Worm (Caenorhabditis elegans) whole organism, L3 larva: ENCODE results near the gene C16C10.4.

ENCODE experiments used
- R02D3.7 ChIP-seq: fragments of 150-350 bp; optimal IDR thresholded peaks from 2 replicates; lab custom pipeline; 2014; ENCODE audit warnings: missing biosample characterization, missing genetic modification characterization
- ZK546.5 ChIP-seq: sonication (generic microtip); optimal IDR thresholded peaks from 2 replicates; lab custom pipeline; 2017; ENCODE audit warnings: missing biosample characterization, missing genetic modification characterization
- aly-2 ChIP-seq: fragments of 150-350 bp; optimal IDR thresholded peaks from 2 replicates; lab custom pipeline; 2014; ENCODE audit warnings: missing biosample characterization, missing genetic modification characterization
- ama-1 ChIP-seq: fragments of 150-350 bp; optimal IDR thresholded peaks from 2 replicates; lab custom pipeline; 2018
- ceh-16 ChIP-seq: sonication (generic microtip); optimal IDR thresholded peaks from 2 replicates; lab custom pipeline; 2017; ENCODE audit warnings: missing biosample characterization, missing genetic modification characterization
- ceh-28 ChIP-seq: fragments of 150-350 bp; optimal IDR thresholded peaks from 2 replicates; lab custom pipeline; 2014; ENCODE audit warnings: missing biosample characterization, missing genetic modification reagents, missing genetic modification characterization
- ceh-82 ChIP-seq: fragments of 150-350 bp; optimal IDR thresholded peaks from 2 replicates; lab custom pipeline; 2014; ENCODE audit warnings: missing biosample characterization, missing genetic modification characterization
- ceh-9 ChIP-seq: sonication (generic microtip); optimal IDR thresholded peaks from 2 replicates; lab custom pipeline; 2018; ENCODE audit warnings: missing biosample characterization, missing genetic modification characterization
- daf-12 ChIP-seq: fragments of 150-350 bp; optimal IDR thresholded peaks from 2 replicates; lab custom pipeline; 2014; ENCODE audit warnings: missing biosample characterization, missing genetic modification reagents, missing genetic modification characterization
- egl-27 ChIP-seq: sonication (generic microtip); optimal IDR thresholded peaks from 4 replicates; lab custom pipeline; 2017; ENCODE audit warnings: missing biosample characterization, missing genetic modification reagents, missing genetic modification characterization
- egl-5 ChIP-seq: fragments of 150-350 bp; optimal IDR thresholded peaks from 2 replicates; lab custom pipeline; 2017; ENCODE audit warnings: missing biosample characterization, missing genetic modification reagents, missing genetic modification characterization, inconsistent platforms
- elt-1 ChIP-seq: fragments of 150-350 bp; optimal IDR thresholded peaks from 2 replicates; lab custom pipeline; 2014; ENCODE audit warnings: missing biosample characterization, missing genetic modification characterization
- elt-2 ChIP-seq: sonication (generic microtip); optimal IDR thresholded peaks from 2 replicates; lab custom pipeline; 2016; ENCODE audit warnings: missing genetic modification reagents, mild to moderate bottlenecking, missing genetic modification characterization, missing compliant biosample characterization
- elt-3 ChIP-seq, 3 experiments: fragments of 150-350 bp in 1 of 3; sonication (generic microtip) in 2 of 3; optimal IDR thresholded peaks; 2 replicates in 2 of 3; 4 replicates in 1 of 3; lab custom pipeline; 2014 to 2017; ENCODE audit warnings: missing biosample characterization in 3 of 3, missing genetic modification characterization in 3 of 3
- eor-1 ChIP-seq, 2 experiments: fragments of 150-350 bp; optimal IDR thresholded peaks; 2 replicates each; lab custom pipeline; 2014 to 2018; ENCODE audit warnings: missing biosample characterization in 2 of 2, missing genetic modification characterization in 2 of 2
- fkh-10 ChIP-seq: sonication (generic microtip); optimal IDR thresholded peaks from 2 replicates; lab custom pipeline; 2017; ENCODE audit warnings: missing biosample characterization, missing genetic modification reagents, missing genetic modification characterization
- fkh-2 ChIP-seq: fragments of 150-350 bp; optimal IDR thresholded peaks from 2 replicates; lab custom pipeline; 2014; ENCODE audit warnings: missing biosample characterization, missing genetic modification reagents, missing genetic modification characterization
- fos-1 ChIP-seq: fragments of 150-350 bp; optimal IDR thresholded peaks from 2 replicates; lab custom pipeline; 2014; ENCODE audit warnings: missing biosample characterization, missing genetic modification characterization
- jun-1 ChIP-seq: fragments of 150-350 bp; optimal IDR thresholded peaks from 2 replicates; lab custom pipeline; 2014; ENCODE audit warnings: missing biosample characterization, missing genetic modification reagents, missing genetic modification characterization
- lin-15B ChIP-seq: fragments of 150-350 bp; optimal IDR thresholded peaks from 2 replicates; lab custom pipeline; 2014; ENCODE audit warnings: missing biosample characterization, missing genetic modification characterization
- lin-39 ChIP-seq: fragments of 150-350 bp; optimal IDR thresholded peaks from 2 replicates; lab custom pipeline; 2018; ENCODE audit warnings: missing biosample characterization, missing genetic modification reagents, missing genetic modification characterization
- lsy-12 ChIP-seq: sonication (generic microtip); optimal IDR thresholded peaks from 2 replicates; lab custom pipeline; 2016; ENCODE audit warnings: mild to moderate bottlenecking, missing genetic modification characterization, missing compliant biosample characterization
- mdl-1 ChIP-seq: fragments of 150-350 bp; optimal IDR thresholded peaks from 2 replicates; lab custom pipeline; 2014; ENCODE audit warnings: missing biosample characterization, missing genetic modification characterization
- mml-1 ChIP-seq: fragments of 150-350 bp; sonication (generic microtip); optimal IDR thresholded peaks from 3 replicates; lab custom pipeline; 2014; ENCODE audit warnings: missing biosample characterization, missing genetic modification characterization
- nfya-1 ChIP-seq: sonication (generic microtip); optimal IDR thresholded peaks from 2 replicates; lab custom pipeline; 2017; ENCODE audit warnings: missing genetic modification characterization, mild to moderate bottlenecking, missing compliant biosample characterization, antibody characterized with exemption, moderate library complexity; ENCODE audit not compliant: insufficient read depth
- nhr-11 ChIP-seq: fragments of 150-350 bp; optimal IDR thresholded peaks from 2 replicates; lab custom pipeline; 2014; ENCODE audit warnings: missing biosample characterization, missing genetic modification characterization
- nhr-12 ChIP-seq: fragments of 150-350 bp; optimal IDR thresholded peaks from 2 replicates; lab custom pipeline; 2014; ENCODE audit warnings: missing biosample characterization, missing genetic modification characterization
- nhr-23 ChIP-seq: fragments of 150-350 bp; optimal IDR thresholded peaks from 2 replicates; lab custom pipeline; 2014; ENCODE audit warnings: missing biosample characterization, missing genetic modification reagents, missing genetic modification characterization
- nhr-237 ChIP-seq: fragments of 150-350 bp; optimal IDR thresholded peaks from 2 replicates; lab custom pipeline; 2014; ENCODE audit warnings: missing biosample characterization, missing genetic modification characterization
- nhr-25 ChIP-seq: sonication (generic microtip); optimal IDR thresholded peaks from 2 replicates; lab custom pipeline; 2017; ENCODE audit warnings: missing biosample characterization, missing genetic modification characterization
- nhr-43 ChIP-seq: sonication (generic microtip); optimal IDR thresholded peaks from 2 replicates; lab custom pipeline; 2016; ENCODE audit warnings: mild to moderate bottlenecking, missing genetic modification characterization, missing compliant biosample characterization; ENCODE audit not compliant: poor library complexity, severe bottlenecking
- nhr-67 ChIP-seq: fragments of 150-350 bp; optimal IDR thresholded peaks from 2 replicates; lab custom pipeline; 2014; ENCODE audit warnings: missing biosample characterization, missing genetic modification characterization
- nhr-76 ChIP-seq: fragments of 150-350 bp; sonication (generic microtip); optimal IDR thresholded peaks from 5 replicates; lab custom pipeline; 2014; ENCODE audit warnings: missing biosample characterization, missing genetic modification characterization
- nhr-77 ChIP-seq: fragments of 150-350 bp; optimal IDR thresholded peaks from 2 replicates; lab custom pipeline; 2014; ENCODE audit warnings: missing biosample characterization, missing genetic modification characterization
- pha-4 ChIP-seq: fragments of 150-350 bp; optimal IDR thresholded peaks from 2 replicates; lab custom pipeline; 2014; ENCODE audit warnings: missing biosample characterization, missing genetic modification reagents, missing genetic modification characterization
- pqm-1 ChIP-seq: fragments of 150-350 bp; optimal IDR thresholded peaks from 2 replicates; lab custom pipeline; 2017; ENCODE audit warnings: missing biosample characterization, missing genetic modification characterization, inconsistent platforms
- sea-2 ChIP-seq: fragments of 150-350 bp; sonication (generic microtip); optimal IDR thresholded peaks from 4 replicates; lab custom pipeline; 2014; ENCODE audit warnings: missing biosample characterization, missing genetic modification reagents, missing genetic modification characterization
- skn-1 ChIP-seq: fragments of 150-350 bp; optimal IDR thresholded peaks from 2 replicates; lab custom pipeline; 2014; ENCODE audit warnings: missing biosample characterization, missing genetic modification characterization
- snpc-4 ChIP-seq: fragments of 150-350 bp; optimal IDR thresholded peaks from 2 replicates; lab custom pipeline; 2014; ENCODE audit warnings: missing biosample characterization, missing genetic modification characterization
- tbx-2 ChIP-seq: sonication (generic microtip); optimal IDR thresholded peaks from 2 replicates; lab custom pipeline; 2016; ENCODE audit warnings: mild to moderate bottlenecking, missing genetic modification characterization, missing compliant biosample characterization
- unc-39 ChIP-seq: sonication (generic microtip); optimal IDR thresholded peaks from 4 replicates; lab custom pipeline; 2017; ENCODE audit warnings: missing biosample characterization, missing genetic modification characterization
- unc-62 ChIP-seq: fragments of 150-350 bp; sonication (generic microtip); optimal IDR thresholded peaks from 4 replicates; lab custom pipeline; 2014; ENCODE audit warnings: missing biosample characterization, missing genetic modification reagents, missing genetic modification characterization
- ztf-11 ChIP-seq: fragments of 150-350 bp; optimal IDR thresholded peaks from 2 replicates; lab custom pipeline; 2014; ENCODE audit warnings: missing biosample characterization, missing genetic modification characterization

C16C10.4 gene

ce11 chrIII:4193659-4194103 is 22.5 kb downstream of the C16C10.4 start, which contains the start of gene xbp-1 (continued):
- TF ChIP-seq nhr-12 (no peak), pqm-1 (tag; lab: Kevin White, UChicago) (peak; percentile 97), nhr-67 (tag; lab: Kevin White, UChicago) (no peak), nhr-25 (tag; lab: Kevin White, UChicago) (peak; percentile 94), ceh-28 (peak; percentile 75), fos-1 (tag; lab: Kevin White, UChicago) (peak; percentile 85), egl-5 (tag; lab: Kevin White, UChicago) (peak; percentile 90), elt-2 (tag; lab: Kevin White, UChicago) (peak; percentile 98), lin-39 (tag; lab: Kevin White, UChicago) (peak; percentile 94), jun-1 (tag; lab: Kevin White, UChicago) (peak; percentile 96), nhr-11 (tag; lab: Kevin White, UChicago) (peak; percentile 73), lin-15B (tag; lab: Kevin White, UChicago) (peak; percentile 84), tbx-2 (tag; lab: Kevin White, UChicago) (peak; percentile 16), ZK546.5 (tag; lab: Kevin White, UChicago) (no peak), mml-1 (no peak), skn-1 (tag; lab: Kevin White, UChicago) (peak; percentile 88), nhr-43 (peak; percentile 39), sea-2 (GFP tag; lab: Kevin White, UChicago) (peak; percentile 75), snpc-4 (tag; lab: Kevin White, UChicago) (peak; percentile 76), ztf-11 (no peak), unc-62 (GFP tag; lab: Kevin White, UChicago) (peak; percentile 30), R02D3.7 (tag; lab: Kevin White, UChicago) (peak; percentile 64)

ce11 chrIII:4194349-4195110 is 23.4 kb downstream of the C16C10.4 start:
- TF ChIP-seq jun-1 (tag; lab: Kevin White, UChicago): no peak
- TF ChIP-seq ceh-16 (tag; lab: Kevin White, UChicago): no peak
- TF ChIP-seq pqm-1 (tag; lab: Kevin White, UChicago): no peak
- no peak for TF ChIP-seq ceh-28
- TF ChIP-seq egl-5 (tag; lab: Kevin White, UChicago): no peak
- no peak for TF ChIP-seq fos-1 (tag; lab: Kevin White, UChicago)
- peak; percentile 1 for TF ChIP-seq nhr-23 (tag; lab: Kevin White, UChicago)
- no peak for TF ChIP-seq eor-1 (tag; optimal IDR thresholded peaks at IDR 0.05; lab: Kevin White, UChicago)
- TF ChIP-seq elt-1: no peak
- TF ChIP-seq ZK546.5 (tag; lab: Kevin White, UChicago): no peak
- peak; percentile 52 for TF ChIP-seq ama-1

- TF ChIP-seq elt-1: no peak
- no peak for TF ChIP-seq nhr-76
- peak; percentile 56 for TF ChIP-seq nfya-1 (tag; lab: Kevin White, UChicago)
- TF ChIP-seq tbx-2 (tag; lab: Kevin White, UChicago): peak; percentile 87
- peak; percentile 36 for TF ChIP-seq pha-4 (tag; lab: Kevin White, UChicago)
- TF ChIP-seq nhr-77 (tag; lab: Kevin White, UChicago): peak; percentile 46
- TF ChIP-seq unc-62 (GFP tag; lab: Kevin White, UChicago): no peak
- TF ChIP-seq nhr-12: no peak
- peak; percentile 34 for TF ChIP-seq jun-1 (tag; lab: Kevin White, UChicago)
- TF ChIP-seq lsy-12 (tag; lab: Kevin White, UChicago): peak; percentile 74
- no peak for TF ChIP-seq ztf-11
- TF ChIP-seq daf-12 (tag; lab: Kevin White, UChicago): peak; percentile 49
- no peak for TF ChIP-seq ceh-16 (tag; lab: Kevin White, UChicago)
- no peak for TF ChIP-seq unc-39 (tag; lab: Kevin White, UChicago)
- no peak for TF ChIP-seq egl-5 (tag; lab: Kevin White, UChicago)
- no peak for TF ChIP-seq snpc-4 (tag; lab: Kevin White, UChicago)
- no peak for TF ChIP-seq egl-27 (tag; lab: Kevin White, UChicago)
- TF ChIP-seq R02D3.7 (tag; lab: Kevin White, UChicago): peak; percentile 31
- no peak for TF ChIP-seq lin-39 (tag; lab: Kevin White, UChicago)
- TF ChIP-seq lin-15B (tag; lab: Kevin White, UChicago): no peak
- TF ChIP-seq mdl-1 (tag; lab: Kevin White, UChicago): no peak
- no peak for TF ChIP-seq skn-1 (tag; lab: Kevin White, UChicago)
- peak; percentile 30 for TF ChIP-seq pqm-1 (tag; lab: Kevin White, UChicago)
- peak; percentile 56 for TF ChIP-seq ceh-28
- TF ChIP-seq ceh-82 (tag; lab: Kevin White, UChicago): peak; percentile 46
- no peak for TF ChIP-seq elt-3 (tag; optimal IDR thresholded peaks at IDR 0.05; lab: Kevin White, UChicago)
- TF ChIP-seq aly-2: peak; percentile 33
- TF ChIP-seq nhr-25 (tag; lab: Kevin White, UChicago): peak; percentile 38
- TF ChIP-seq elt-2 (tag; lab: Kevin White, UChicago): peak; percentile 58
- no peak for TF ChIP-seq ceh-9 (tag; lab: Kevin White, UChicago)
- TF ChIP-seq nhr-237: no peak
- peak; percentile 60 for TF ChIP-seq nhr-23 (tag; lab: Kevin White, UChicago)
- no peak for TF ChIP-seq nhr-67 (tag; lab: Kevin White, UChicago)
- no peak for TF ChIP-seq fos-1 (tag; lab: Kevin White, UChicago)
- no peak for TF ChIP-seq fkh-10 (GFP tag; lab: Kevin White, UChicago)
- no peak for TF ChIP-seq fkh-2 (tag; lab: Kevin White, UChicago)
Measured at ce11 chrIII:4195306-4196008, 24.3 kb downstream of the C16C10.4 start.
